Worm (Caenorhabditis elegans): ENCODE data around the gene C44H4.8.

ce11 chrX:14581429-14581828 lies 13.5 kb upstream of the C44H4.8 start, which contains the start of gene sym-1:
- no peak for TF ChIP-seq lsy-2 (tag; optimal IDR thresholded peaks at IDR 0.05)
- no peak for TF ChIP-seq nhr-28 (tag; optimal IDR thresholded peaks at IDR 0.05)
- TF ChIP-seq lin-15B (tag; optimal IDR thresholded peaks at IDR 0.05), result no peak
- no peak for TF ChIP-seq elt-2 (tag; optimal IDR thresholded peaks at IDR 0.05)

Data from whole organism, L1 larva.